Worm (Caenorhabditis elegans) whole organism, L2 larva: ENCODE measurements around the gene F07E5.12.
"Not testable (repeated sequence)": the region's sequence is repeated elsewhere in the genome, so short reads cannot be mapped to it uniquely, and the experiment has no call there.

ENCODE experiments used
- C34F6.9 ChIP-seq: fragments of 150-350 bp; optimal IDR thresholded peaks from 2 replicates; lab custom pipeline; 2014; ENCODE audit warnings: missing biosample characterization, missing genetic modification characterization
- F13H6.1 ChIP-seq: sonication (generic microtip); optimal IDR thresholded peaks from 2 replicates; lab custom pipeline; 2016; ENCODE audit warnings: missing genetic modification characterization, missing compliant biosample characterization
- R02D3.7 ChIP-seq: fragments of 150-350 bp; optimal IDR thresholded peaks from 2 replicates; lab custom pipeline; 2014; ENCODE audit warnings: missing biosample characterization, missing genetic modification characterization
- ZK546.5 ChIP-seq: sonication (generic microtip); optimal IDR thresholded peaks from 2 replicates; lab custom pipeline; 2017; ENCODE audit warnings: missing biosample characterization, missing genetic modification characterization
- aly-2 ChIP-seq: fragments of 150-350 bp; optimal IDR thresholded peaks from 2 replicates; lab custom pipeline; 2014; ENCODE audit warnings: missing biosample characterization, missing genetic modification characterization
- ama-1 ChIP-seq: fragments of 150-350 bp; optimal IDR thresholded peaks from 2 replicates; lab custom pipeline; 2018; ENCODE audit warnings: inconsistent platforms
- blmp-1 ChIP-seq: sonication (generic microtip); optimal IDR thresholded peaks from 2 replicates; lab custom pipeline; 2017; ENCODE audit warnings: missing genetic modification characterization, mild to moderate bottlenecking, missing compliant biosample characterization, antibody characterized with exemption, moderate library complexity; ENCODE audit not compliant: insufficient read depth
- ceh-16 ChIP-seq: fragments of 150-350 bp; optimal IDR thresholded peaks from 2 replicates; lab custom pipeline; 2014; ENCODE audit warnings: missing biosample characterization, missing genetic modification characterization
- crh-2 ChIP-seq: sonication (generic microtip); optimal IDR thresholded peaks from 2 replicates; lab custom pipeline; 2017; ENCODE audit warnings: missing biosample characterization, missing genetic modification characterization
- egl-27 ChIP-seq: sonication (generic microtip); optimal IDR thresholded peaks from 3 replicates; lab custom pipeline; 2017; ENCODE audit warnings: missing biosample characterization, missing genetic modification reagents, missing genetic modification characterization
- elt-1 ChIP-seq: fragments of 150-350 bp; optimal IDR thresholded peaks from 2 replicates; lab custom pipeline; 2014; ENCODE audit warnings: missing biosample characterization, missing genetic modification characterization
- elt-3 ChIP-seq: sonication (generic microtip); optimal IDR thresholded peaks from 2 replicates; lab custom pipeline; 2017; ENCODE audit warnings: missing biosample characterization, missing genetic modification characterization
- fos-1 ChIP-seq: fragments of 150-350 bp; optimal IDR thresholded peaks from 2 replicates; lab custom pipeline; 2014; ENCODE audit warnings: missing biosample characterization, missing genetic modification characterization
- lin-11 ChIP-seq: fragments of 150-350 bp; sonication (generic microtip); optimal IDR thresholded peaks from 2 replicates; lab custom pipeline; 2014; ENCODE audit warnings: missing biosample characterization, missing genetic modification characterization, inconsistent platforms, mixed read lengths
- lin-39 ChIP-seq: fragments of 150-350 bp; optimal IDR thresholded peaks from 2 replicates; lab custom pipeline; 2014; ENCODE audit warnings: missing biosample characterization, missing genetic modification reagents, missing genetic modification characterization
- mdl-1 ChIP-seq, 2 experiments: fragments of 150-350 bp in 1 of 2; sonication (generic microtip) in 1 of 2; optimal IDR thresholded peaks; 2 replicates each; lab custom pipeline; 2017; ENCODE audit warnings: missing biosample characterization in 2 of 2, missing genetic modification characterization in 2 of 2
- nhr-10 ChIP-seq: sonication (generic microtip); optimal IDR thresholded peaks from 2 replicates; lab custom pipeline; 2017; ENCODE audit warnings: missing biosample characterization, missing genetic modification characterization
- nhr-11 ChIP-seq: fragments of 150-350 bp; optimal IDR thresholded peaks from 2 replicates; lab custom pipeline; 2014; ENCODE audit warnings: missing biosample characterization, missing genetic modification characterization
- nhr-12 ChIP-seq: fragments of 150-350 bp; optimal IDR thresholded peaks from 2 replicates; lab custom pipeline; 2014; ENCODE audit warnings: missing biosample characterization, missing genetic modification characterization
- nhr-21 ChIP-seq: fragments of 150-350 bp; optimal IDR thresholded peaks from 2 replicates; lab custom pipeline; 2014; ENCODE audit warnings: missing biosample characterization, missing genetic modification characterization
- nhr-23 ChIP-seq: fragments of 150-350 bp; optimal IDR thresholded peaks from 2 replicates; lab custom pipeline; 2014; ENCODE audit warnings: missing biosample characterization, missing genetic modification reagents, missing genetic modification characterization
- nhr-237 ChIP-seq: fragments of 150-350 bp; optimal IDR thresholded peaks from 2 replicates; lab custom pipeline; 2014; ENCODE audit warnings: missing biosample characterization, missing genetic modification characterization
- nhr-25 ChIP-seq: fragments of 150-350 bp; sonication (generic microtip); optimal IDR thresholded peaks from 3 replicates; lab custom pipeline; 2014; ENCODE audit warnings: missing biosample characterization, missing genetic modification characterization
- nhr-6 ChIP-seq: fragments of 150-350 bp; optimal IDR thresholded peaks from 2 replicates; lab custom pipeline; 2014; ENCODE audit warnings: missing biosample characterization, missing genetic modification characterization
- nhr-77 ChIP-seq: fragments of 150-350 bp; optimal IDR thresholded peaks from 2 replicates; lab custom pipeline; 2014; ENCODE audit warnings: missing biosample characterization, missing genetic modification characterization
- peb-1 ChIP-seq: fragments of 150-350 bp; optimal IDR thresholded peaks from 2 replicates; lab custom pipeline; 2014; ENCODE audit warnings: missing biosample characterization, missing genetic modification characterization
- sem-4 ChIP-seq: fragments of 150-350 bp; optimal IDR thresholded peaks from 2 replicates; lab custom pipeline; 2014; ENCODE audit warnings: missing biosample characterization, missing genetic modification reagents, missing genetic modification characterization
- sma-3 ChIP-seq: sonication (generic microtip); optimal IDR thresholded peaks from 2 replicates; lab custom pipeline; 2016; ENCODE audit warnings: missing genetic modification reagents, missing genetic modification characterization, missing compliant biosample characterization
- sma-9 ChIP-seq, 2 experiments: fragments of 150-350 bp in 1 of 2; sonication (generic microtip) in 1 of 2; optimal IDR thresholded peaks; 2 replicates each; lab custom pipeline; 2014 to 2016; ENCODE audit warnings: missing genetic modification characterization in 2 of 2, mild to moderate bottlenecking in 1 of 2, missing biosample characterization in 1 of 2, missing compliant biosample characterization in 1 of 2, missing genetic modification reagents in 1 of 2, moderate library complexity in 1 of 2
- unc-39 ChIP-seq: fragments of 150-350 bp; optimal IDR thresholded peaks from 2 replicates; lab custom pipeline; 2014; ENCODE audit warnings: missing biosample characterization, missing genetic modification characterization
- unc-55 ChIP-seq: fragments of 150-350 bp; sonication (generic microtip); optimal IDR thresholded peaks from 3 replicates; lab custom pipeline; 2014; ENCODE audit warnings: missing biosample characterization, missing genetic modification reagents, missing genetic modification characterization
- unc-62 ChIP-seq: fragments of 150-350 bp; optimal IDR thresholded peaks from 2 replicates; lab custom pipeline; 2014; ENCODE audit warnings: missing biosample characterization, missing genetic modification reagents, missing genetic modification characterization
- zag-1 ChIP-seq: fragments of 150-350 bp; optimal IDR thresholded peaks from 2 replicates; lab custom pipeline; 2014; ENCODE audit warnings: missing biosample characterization, missing genetic modification characterization
- ztf-1 ChIP-seq: fragments of 200-800 bp; sonication (Bioruptor generic); conservative IDR thresholded peaks from 2 replicates; pipeline ENCODE4 v1.3.6; 2022; ENCODE audit warnings: missing genetic modification characterization, missing compliant biosample characterization

Gene F07E5.12

DNA sequence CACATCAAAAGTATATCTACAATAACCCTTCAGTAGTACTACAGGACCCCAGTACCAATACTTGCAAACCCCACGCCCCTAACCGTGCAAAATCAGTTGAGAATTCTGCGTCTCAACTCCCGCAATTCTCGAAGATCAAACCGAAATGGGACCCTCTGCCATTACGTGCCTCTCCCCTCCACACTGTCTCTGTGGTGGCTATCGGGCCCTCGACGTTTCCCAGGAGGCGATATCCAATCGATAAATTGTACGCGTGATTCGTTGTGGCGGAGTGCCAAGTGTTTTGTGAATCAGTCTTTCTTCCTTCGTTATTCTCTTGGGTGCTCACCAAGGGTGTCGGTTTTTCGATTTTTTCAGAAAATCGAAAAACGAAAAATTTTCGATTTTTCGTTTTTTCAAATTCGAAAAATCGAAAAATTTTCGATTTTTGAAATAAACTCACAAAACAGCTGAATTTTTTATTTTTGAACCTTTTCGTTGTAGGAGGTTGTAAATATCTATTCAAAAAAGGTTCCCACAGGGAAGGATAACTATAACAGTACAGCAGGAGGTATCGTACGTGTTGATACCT is at the start of gene F07E5.12:
Gene F07E5.12, plus strand, starts transcription at position 521 of the 571 bp plus-strand sequence.
- not testable (repeated sequence) for TF ChIP-seq sma-9 (GFP tag; optimal IDR thresholded peaks at IDR 0.05; lab: Kevin White, UChicago); sma-9 (tag; optimal IDR thresholded peaks at IDR 0.05; lab: Kevin White, UChicago); F13H6.1; lin-11 (tag; lab: Kevin White, UChicago)

ce11 chrII:2023514-2023913 is 44.3 kb upstream of the F07E5.12 start, which contains the start of gene cya-2:
cya-2 (minus strand) TSS chrII:2023614.
- not testable (repeated sequence) for TF ChIP-seq nhr-6 (tag; lab: Kevin White, UChicago); nhr-77 (tag; lab: Kevin White, UChicago); nhr-10

ce11 chrII:2026525-2026924 is 41.2 kb upstream of the F07E5.12 start, which contains the start of gene bath-21:
bath-21 (minus strand) TSS chrII:2026625.
- no peak for TF ChIP-seq ztf-1 (GFP tag; lab: Robert Waterston, UW)
- no peak for TF ChIP-seq aly-2 (tag; lab: Kevin White, UChicago)
- TF ChIP-seq egl-27 (tag; lab: Kevin White, UChicago) = no peak
- no peak for TF ChIP-seq nhr-77 (tag; lab: Kevin White, UChicago)
- TF ChIP-seq nhr-21 (tag; lab: Kevin White, UChicago) = no peak
- TF ChIP-seq ama-1 (lab: Kevin White, UChicago) = no peak
- TF ChIP-seq elt-3 (tag; lab: Kevin White, UChicago) = no peak
- no peak for TF ChIP-seq unc-39
- no peak for TF ChIP-seq nhr-237 (tag; lab: Kevin White, UChicago)

DNA sequence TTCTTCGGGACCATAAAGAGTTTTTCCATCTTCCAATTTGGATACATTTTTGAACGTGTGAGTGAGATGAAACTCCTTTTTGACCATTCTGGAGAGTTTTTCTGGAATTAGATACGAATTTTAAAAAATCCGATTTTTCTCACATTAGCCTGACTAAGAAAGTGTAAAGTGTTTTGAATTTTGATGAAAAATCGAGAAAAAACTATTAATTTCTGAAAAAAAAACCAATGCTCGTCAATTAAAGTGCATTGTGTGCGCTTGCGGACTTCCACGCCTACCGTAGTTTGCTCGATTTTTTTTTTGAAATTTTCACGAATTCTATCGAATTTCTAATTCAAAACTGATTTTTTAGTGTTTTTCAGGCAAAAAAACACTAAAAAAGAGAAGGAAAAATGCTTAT is 39.1 kb upstream of the F07E5.12 start, which contains the start of gene bath-1:
Gene bath-1, minus strand, starts transcription at position 101 of the 400 bp plus-strand sequence.
- TF ChIP-seq elt-1 (tag; lab: Kevin White, UChicago) (no peak), nhr-6 (tag; lab: Kevin White, UChicago) (no peak), crh-2 (tag; lab: Kevin White, UChicago) (no peak), nhr-77 (tag; lab: Kevin White, UChicago) (no peak), unc-62 (GFP tag; lab: Kevin White, UChicago) (no peak), sem-4 (tag; lab: Kevin White, UChicago) (no peak), peb-1 (tag; lab: Kevin White, UChicago) (no peak), ztf-1 (GFP tag; lab: Robert Waterston, UW) (no peak), ceh-16 (tag; lab: Kevin White, UChicago) (no peak), unc-55 (GFP tag; lab: Kevin White, UChicago) (no peak), mdl-1 (tag; optimal IDR thresholded peaks at IDR 0.05; lab: Kevin White, UChicago) (no peak), nhr-12 (no peak), nhr-25 (tag; lab: Kevin White, UChicago) (no peak), zag-1 (no peak), nhr-23 (tag; lab: Kevin White, UChicago) (no peak), lin-39 (no peak), R02D3.7 (tag; lab: Kevin White, UChicago) (no peak), F13H6.1 (no peak)
- TF ChIP-seq, all 48 proteins: peak for 0

DNA sequence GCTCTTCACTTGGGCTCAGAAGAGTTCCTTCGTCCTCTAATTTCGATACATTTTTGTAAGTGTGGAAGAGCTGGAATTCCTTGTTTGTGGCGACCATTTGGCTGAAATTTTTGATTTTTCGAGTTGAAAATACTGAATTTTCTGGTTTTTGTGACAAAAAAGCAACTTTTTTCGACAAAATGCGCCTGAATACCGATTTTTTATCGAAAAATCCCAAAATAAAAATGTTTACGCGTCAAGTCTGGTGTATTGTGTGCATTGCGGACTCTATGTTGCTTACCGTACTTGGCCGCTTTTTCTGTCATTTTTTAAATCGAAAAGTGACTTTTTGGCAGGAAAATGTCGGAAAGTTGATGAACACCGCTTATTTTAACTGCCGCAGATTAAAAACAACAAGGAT is 37.4 kb upstream of the F07E5.12 start, which contains the start of gene bath-3:
Gene bath-3, minus strand, starts transcription at position 101 of the 400 bp plus-strand sequence.
- no peak for TF ChIP-seq nhr-25 (tag; lab: Kevin White, UChicago)
- TF ChIP-seq nhr-11 (tag; lab: Kevin White, UChicago) = no peak
- no peak for TF ChIP-seq nhr-77 (tag; lab: Kevin White, UChicago)
- no peak for TF ChIP-seq nhr-23 (tag; lab: Kevin White, UChicago)

ce11 chrII:2031852-2032251 is 35.9 kb upstream of the F07E5.12 start, which contains the start of gene bath-5:
bath-5 (minus strand) TSS chrII:2031952.
- TF ChIP-seq sma-3 (no peak), C34F6.9 (tag; lab: Kevin White, UChicago) (no peak), nhr-23 (tag; lab: Kevin White, UChicago) (no peak), fos-1 (tag; lab: Kevin White, UChicago) (no peak), R02D3.7 (tag; lab: Kevin White, UChicago) (no peak), nhr-11 (tag; lab: Kevin White, UChicago) (no peak), blmp-1 (tag; lab: Kevin White, UChicago) (no peak), unc-39 (no peak), ZK546.5 (no peak)
- TF ChIP-seq, all 48 proteins: peak for 0
